Fruit fly (Drosophila melanogaster) whole organism, wandering third instar larva: Measurements from ENCODE around the gene CG5107.

ENCODE experiments used
- CrebA ChIP-seq: fragments of 200-800 bp; sonication (Bioruptor generic); optimal IDR thresholded peaks from 2 replicates; lab custom pipeline; 2016; ENCODE audit warnings: missing biosample characterization, mild to moderate bottlenecking, missing genetic modification characterization, borderline replicate concordance
- GATAd ChIP-seq: sonication (Bioruptor generic); optimal IDR thresholded peaks from 2 replicates; lab custom pipeline; 2016; ENCODE audit warnings: missing biosample characterization, missing genetic modification characterization
- Rel ChIP-seq, 2 experiments: fragments of 200-800 bp; sonication (Bioruptor generic) in 1 of 2; optimal IDR thresholded peaks; 2 replicates in 1 of 2; 3 replicates in 1 of 2; lab custom pipeline; 2016 to 2019; ENCODE audit warnings: mild to moderate bottlenecking in 2 of 2, missing biosample characterization in 2 of 2, missing genetic modification characterization in 2 of 2, moderate library complexity in 1 of 2
- Sp1 ChIP-seq: fragments of 200-800 bp; sonication (Bioruptor generic); optimal IDR thresholded peaks from 3 replicates; lab custom pipeline; 2019; ENCODE audit warnings: missing biosample characterization, mild to moderate bottlenecking, missing genetic modification characterization, moderate library complexity
- dl ChIP-seq, 2 experiments: fragments of 175-275, 200-275 bp in 1 of 2; fragments of 200-275 bp in 1 of 2; sonication (Bioruptor generic); optimal IDR thresholded peaks; lab custom pipeline; 2018; ENCODE audit warnings: mild to moderate bottlenecking in 2 of 2, missing biosample characterization in 2 of 2, missing genetic modification characterization in 2 of 2, moderate library complexity in 2 of 2; ENCODE audit not compliant: partially characterized antibody in 2 of 2, insufficient read depth in 1 of 2
- dsf ChIP-seq: sonication (Bioruptor generic); optimal IDR thresholded peaks from 2 replicates; lab custom pipeline; 2016; ENCODE audit warnings: missing biosample characterization, missing genetic modification characterization, borderline replicate concordance
- fru ChIP-seq: fragments of 200-800 bp; sonication (Bioruptor generic); optimal IDR thresholded peaks from 3 replicates; lab custom pipeline; 2016; ENCODE audit warnings: missing biosample characterization, mild to moderate bottlenecking, missing genetic modification characterization
- lola ChIP-seq: fragments of >200 bp; optimal IDR thresholded peaks from 2 replicates; lab custom pipeline; 2017; ENCODE audit warnings: missing biosample characterization, missing genetic modification characterization
- psq ChIP-seq: fragments of 200-800 bp; sonication (Bioruptor generic); optimal IDR thresholded peaks from 3 replicates; lab custom pipeline; 2017; ENCODE audit warnings: missing biosample characterization, mild to moderate bottlenecking, missing genetic modification characterization, moderate library complexity
- usp ChIP-seq: fragments of >200 bp; optimal IDR thresholded peaks from 2 replicates; lab custom pipeline; 2017; ENCODE audit warnings: missing biosample characterization, missing genetic modification characterization

DNA sequence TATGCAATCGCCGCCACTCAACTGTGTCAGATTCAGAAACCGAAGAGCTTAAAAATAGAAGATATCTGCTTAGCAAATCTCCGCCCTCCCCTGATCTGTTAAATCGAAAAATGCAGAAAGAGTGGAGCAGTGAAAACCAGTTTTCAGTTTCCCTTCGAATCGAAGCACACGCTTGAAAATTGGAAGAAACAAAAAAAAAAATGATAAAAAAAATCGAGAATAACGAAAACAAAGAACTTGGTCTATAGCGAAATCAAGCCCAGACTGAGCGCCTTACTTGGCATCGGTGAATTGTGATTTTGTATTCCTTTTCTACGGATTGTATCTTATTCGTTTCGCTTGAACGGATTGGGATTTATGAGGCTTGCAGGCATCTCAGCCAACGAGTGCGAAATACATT is 24.3 kb downstream of the CG5107 start:
- TF ChIP-seq Sp1 (GFP tag; lab: Kevin White, UChicago) = no peak
- TF ChIP-seq GATAd (GFP tag; lab: Kevin White, UChicago) = no peak
- no peak for TF ChIP-seq CrebA
- TF ChIP-seq lola (GFP tag; lab: Kevin White, UChicago) = no peak
- no peak for TF ChIP-seq dsf
- TF ChIP-seq usp (GFP tag; lab: Kevin White, UChicago) = no peak
- no peak for TF ChIP-seq dl (GFP tag; optimal IDR thresholded peaks at IDR 0.05; lab: Kevin White, UChicago; ENCODE audit: insufficient read depth in 1 of 2, partially characterized antibody in 2 of 2)
- no peak for TF ChIP-seq psq
- no peak for TF ChIP-seq fru
- no peak for TF ChIP-seq Rel (GFP tag; optimal IDR thresholded peaks at IDR 0.05; lab: Kevin White, UChicago)
- no peak for TF ChIP-seq Rel (tag; optimal IDR thresholded peaks at IDR 0.05; lab: Kevin White, UChicago)
